Fruit fly (Drosophila melanogaster): Measurements from ENCODE around the gene CG7655.

Gene CG7655

dm6 chr3R:17670202-17670856, 12.1 kb upstream of the CG7655 start:
- TF ChIP-seq Sin3A (optimal IDR thresholded peaks at IDR 0.05) (no peak), ttk (optimal IDR thresholded peaks at IDR 0.05) (no peak), psq (optimal IDR thresholded peaks at IDR 0.05) (no peak), Myc (optimal IDR thresholded peaks at IDR 0.05) (no peak), h (optimal IDR thresholded peaks at IDR 0.05) (no peak), insv (optimal IDR thresholded peaks at IDR 0.05) (no peak)

dm6 chr3R:17670857-17671336, 11.6 kb upstream of the CG7655 start, which contains the start of the genes CG7523 and Mps1:
TSS of gene CG7523 (minus strand) at chr3R:17670895.
TSS of gene Mps1 (plus strand) at chr3R:17671271.
- no peak for TF ChIP-seq h (optimal IDR thresholded peaks at IDR 0.05)
- no peak for TF ChIP-seq ttk (optimal IDR thresholded peaks at IDR 0.05)
- TF ChIP-seq psq (optimal IDR thresholded peaks at IDR 0.05) = no peak
- TF ChIP-seq Sin3A (optimal IDR thresholded peaks at IDR 0.05) = no peak
- no peak for TF ChIP-seq Myc (optimal IDR thresholded peaks at IDR 0.05)
- no peak for TF ChIP-seq insv (optimal IDR thresholded peaks at IDR 0.05)

- TF ChIP-seq Sin3A (optimal IDR thresholded peaks at IDR 0.05) (no peak), insv (optimal IDR thresholded peaks at IDR 0.05) (no peak), psq (optimal IDR thresholded peaks at IDR 0.05) (no peak), ttk (optimal IDR thresholded peaks at IDR 0.05) (no peak)
Observed at dm6 chr3R:17678138-17678873, 4.2 kb upstream of the CG7655 start.

- TF ChIP-seq psq (optimal IDR thresholded peaks at IDR 0.05) (no peak), Myc (optimal IDR thresholded peaks at IDR 0.05) (no peak), insv (optimal IDR thresholded peaks at IDR 0.05) (no peak), h (optimal IDR thresholded peaks at IDR 0.05) (no peak), Sin3A (optimal IDR thresholded peaks at IDR 0.05) (no peak), ttk (optimal IDR thresholded peaks at IDR 0.05) (no peak)
Observed at dm6 chr3R:17679368-17679997, 3.0 kb upstream of the CG7655 start.

dm6 chr3R:17680268-17680638, 2.2 kb upstream of the CG7655 start:
- no peak for TF ChIP-seq psq (optimal IDR thresholded peaks at IDR 0.05)

dm6 chr3R:17680639-17681302, 1.7 kb upstream of the CG7655 start:
- TF ChIP-seq psq (optimal IDR thresholded peaks at IDR 0.05) (no peak), h (optimal IDR thresholded peaks at IDR 0.05) (no peak), ttk (optimal IDR thresholded peaks at IDR 0.05) (no peak), Sin3A (optimal IDR thresholded peaks at IDR 0.05) (no peak), Myc (optimal IDR thresholded peaks at IDR 0.05) (no peak), insv (optimal IDR thresholded peaks at IDR 0.05) (no peak)

- TF ChIP-seq Sin3A (optimal IDR thresholded peaks at IDR 0.05) = no peak
- TF ChIP-seq psq (optimal IDR thresholded peaks at IDR 0.05) = no peak
- no peak for TF ChIP-seq h (optimal IDR thresholded peaks at IDR 0.05)
- no peak for TF ChIP-seq Myc (optimal IDR thresholded peaks at IDR 0.05)
- no peak for TF ChIP-seq ttk (optimal IDR thresholded peaks at IDR 0.05)
- no peak for TF ChIP-seq insv (optimal IDR thresholded peaks at IDR 0.05)
Observed at dm6 chr3R:17681611-17682243, 742 bp upstream of the CG7655 start.

- no peak for TF ChIP-seq h (optimal IDR thresholded peaks at IDR 0.05)
- TF ChIP-seq Myc (optimal IDR thresholded peaks at IDR 0.05) = no peak
- no peak for TF ChIP-seq Sin3A (optimal IDR thresholded peaks at IDR 0.05)
- TF ChIP-seq insv (optimal IDR thresholded peaks at IDR 0.05) = no peak
- TF ChIP-seq ttk (optimal IDR thresholded peaks at IDR 0.05) = no peak
- TF ChIP-seq psq (optimal IDR thresholded peaks at IDR 0.05) = no peak
Observed at dm6 chr3R:17684854-17685253, 2.4 kb downstream of the CG7655 start, which contains the start of the genes CG31251 and CG31360. TSS of gene CG31251 (minus strand) at chr3R:17684915. TSS of gene CG31360 (plus strand) at chr3R:17685097.

- no peak for TF ChIP-seq ttk (optimal IDR thresholded peaks at IDR 0.05)
- TF ChIP-seq Myc (optimal IDR thresholded peaks at IDR 0.05) = no peak
- no peak for TF ChIP-seq psq (optimal IDR thresholded peaks at IDR 0.05)
- no peak for TF ChIP-seq Sin3A (optimal IDR thresholded peaks at IDR 0.05)
- no peak for TF ChIP-seq h (optimal IDR thresholded peaks at IDR 0.05)
Observed at dm6 chr3R:17686875-17687274, 4.4 kb downstream of the CG7655 start, which contains the start of gene CG31249. TSS of gene CG31249 (minus strand) at chr3R:17687071.

- TF ChIP-seq ttk (optimal IDR thresholded peaks at IDR 0.05) (no peak), psq (optimal IDR thresholded peaks at IDR 0.05) (no peak), Sin3A (optimal IDR thresholded peaks at IDR 0.05) (no peak)
Observed at dm6 chr3R:17699891-17700487, 17.5 kb downstream of the CG7655 start.

dm6 chr3R:17700488-17701130, 18.1 kb downstream of the CG7655 start:
- TF ChIP-seq insv (optimal IDR thresholded peaks at IDR 0.05) (no peak), h (optimal IDR thresholded peaks at IDR 0.05) (no peak), ttk (optimal IDR thresholded peaks at IDR 0.05) (no peak)
